Fruit fly (Drosophila melanogaster) whole organism, embryonic: ENCODE measurements around the gene CG31493.
A peak's percentile ranks its signal among the peaks of the same experiment; 100 is the strongest.

Experiments used
- Abd-B ChIP-seq: fragments of 200-800 bp; sonication (Bioruptor generic); optimal IDR thresholded peaks from 2 replicates; lab custom pipeline; 2018; ENCODE audit warnings: missing biosample characterization, mild to moderate bottlenecking, missing genetic modification characterization, moderate library complexity
- Ada2b ChIP-seq: fragments of 200-800 bp; sonication (Bioruptor generic); IDR thresholded peaks from 2 replicates; pipeline ENCODE4 v1.3.6; 2022; ENCODE audit warnings: missing biosample characterization, missing genetic modification characterization
- Bteb2 ChIP-seq: fragments of 200-800 bp; sonication (Bioruptor generic); optimal IDR thresholded peaks from 2 replicates; lab custom pipeline; 2016; ENCODE audit warnings: missing biosample characterization, missing genetic modification characterization
- CG11247 ChIP-seq: fragments of 200-800 bp; sonication (Bioruptor generic); IDR thresholded peaks from 2 replicates; pipeline ENCODE4 v1.3.6; 2022; ENCODE audit warnings: missing biosample characterization, missing genetic modification characterization
- CG11695 ChIP-seq: fragments of 200-800 bp; sonication (Bioruptor generic); IDR thresholded peaks from 3 replicates; pipeline ENCODE4 v1.3.6; 2022; ENCODE audit warnings: missing biosample characterization, missing genetic modification characterization
- CG12236 ChIP-seq: fragments of 200-800 bp; sonication (Bioruptor generic); optimal IDR thresholded peaks from 2 replicates; lab custom pipeline; 2016; ENCODE audit warnings: missing biosample characterization, missing genetic modification characterization
- CG1233 ChIP-seq: fragments of 200-800 bp; sonication (Bioruptor generic); optimal IDR thresholded peaks from 4 replicates; lab custom pipeline; 2018; ENCODE audit warnings: missing biosample characterization, mild to moderate bottlenecking, missing genetic modification characterization
- CG12659 ChIP-seq: fragments of 200-800 bp; sonication (Bioruptor generic); optimal IDR thresholded peaks from 3 replicates; lab custom pipeline; 2017; ENCODE audit warnings: mild to moderate bottlenecking, missing biosample characterization, missing genetic modification reagents, missing genetic modification characterization
- CG14050 ChIP-seq: fragments of 200-800 bp; sonication (Bioruptor generic); IDR thresholded peaks from 3 replicates; pipeline ENCODE4 v1.3.6; 2022; ENCODE audit warnings: missing biosample characterization, missing genetic modification characterization
- CG18619 ChIP-seq: fragments of 200-800 bp; sonication (Bioruptor generic); optimal IDR thresholded peaks from 3 replicates; lab custom pipeline; 2017; ENCODE audit warnings: missing biosample characterization, mild to moderate bottlenecking, missing genetic modification characterization
- CG2875 ChIP-seq: fragments of 200-800 bp; sonication (Bioruptor generic); optimal IDR thresholded peaks from 2 replicates; lab custom pipeline; 2017; ENCODE audit warnings: missing biosample characterization, mild to moderate bottlenecking, missing genetic modification characterization, missing genetic modification reagents
- CG31441 ChIP-seq: fragments of 200-800 bp; sonication (Bioruptor generic); IDR thresholded peaks from 2 replicates; pipeline ENCODE4 v1.3.6; 2022; ENCODE audit warnings: missing biosample characterization, missing genetic modification characterization
- CG32772 ChIP-seq: fragments of 200-800 bp; sonication (Bioruptor generic); IDR thresholded peaks from 2 replicates; pipeline ENCODE4 v1.3.6; 2022; ENCODE audit warnings: missing biosample characterization, missing genetic modification characterization
- CG4360 ChIP-seq: fragments of 200-800 bp; sonication (Bioruptor generic); IDR thresholded peaks from 2 replicates; pipeline ENCODE4 v1.3.6; 2022; ENCODE audit warnings: missing biosample characterization, missing genetic modification characterization
- CG4404 ChIP-seq: fragments of 200-800 bp; sonication (Bioruptor generic); IDR thresholded peaks from 2 replicates; pipeline ENCODE4 v1.3.6; 2022; ENCODE audit warnings: missing biosample characterization, missing genetic modification characterization
- CG4820 ChIP-seq: fragments of 200-800 bp; sonication (Bioruptor generic); optimal IDR thresholded peaks from 3 replicates; lab custom pipeline; 2016; ENCODE audit warnings: missing biosample characterization, missing genetic modification characterization
- CG7839 ChIP-seq: fragments of 200-800 bp; sonication (Bioruptor generic); optimal IDR thresholded peaks from 3 replicates; lab custom pipeline; 2018; ENCODE audit warnings: missing biosample characterization, mild to moderate bottlenecking, missing genetic modification characterization, moderate library complexity
- CG8478 ChIP-seq: fragments of >200 bp; optimal IDR thresholded peaks from 2 replicates; lab custom pipeline; 2018
- CG8765 ChIP-seq: fragments of 200-800 bp; sonication (Bioruptor generic); IDR thresholded peaks from 2 replicates; pipeline ENCODE4 v1.3.6; 2022; ENCODE audit warnings: missing biosample characterization, missing genetic modification characterization
- CG8944 ChIP-seq: fragments of 200-800 bp; sonication (Bioruptor generic); optimal IDR thresholded peaks from 3 replicates; lab custom pipeline; 2016; ENCODE audit warnings: missing biosample characterization, missing genetic modification characterization
- CHES-1-like ChIP-seq: fragments of 200-800 bp; sonication (Bioruptor generic); optimal IDR thresholded peaks from 2 replicates; lab custom pipeline; 2016; ENCODE audit warnings: missing biosample characterization, missing genetic modification characterization
- Camta ChIP-seq: fragments of 200-800 bp; sonication (Bioruptor generic); optimal IDR thresholded peaks from 2 replicates; lab custom pipeline; 2016; ENCODE audit warnings: missing biosample characterization, missing genetic modification characterization
- Dip2 ChIP-seq: fragments of 200-800 bp; sonication (Bioruptor generic); IDR thresholded peaks from 2 replicates; pipeline ENCODE4 v1.3.6; 2022; ENCODE audit warnings: missing biosample characterization, missing genetic modification characterization
- Dip3 ChIP-seq: fragments of 200-800 bp; sonication (Bioruptor generic); optimal IDR thresholded peaks from 3 replicates; lab custom pipeline; 2016; ENCODE audit warnings: missing biosample characterization, missing genetic modification characterization
- Doc2 ChIP-seq: fragments of 200-800 bp; sonication (Bioruptor generic); IDR thresholded peaks from 2 replicates; pipeline ENCODE4 v1.3.6; 2022; ENCODE audit warnings: missing biosample characterization, missing genetic modification characterization
- Ets97D ChIP-seq: fragments of 200-800 bp; sonication (Bioruptor generic); optimal IDR thresholded peaks from 3 replicates; lab custom pipeline; 2016; ENCODE audit warnings: missing biosample characterization, missing genetic modification characterization
- HLH4C ChIP-seq: fragments of 200-800 bp; sonication (Bioruptor generic); IDR thresholded peaks from 3 replicates; pipeline ENCODE4 v1.3.6; 2022; ENCODE audit warnings: missing biosample characterization, missing genetic modification characterization; ENCODE audit not compliant: partially characterized antibody
- Lim3 ChIP-seq: fragments of 200-800 bp; sonication (Bioruptor generic); IDR thresholded peaks from 2 replicates; pipeline ENCODE4 v1.3.6; 2022; ENCODE audit warnings: missing biosample characterization, missing genetic modification characterization
- Lpt ChIP-seq: fragments of >200 bp; optimal IDR thresholded peaks from 2 replicates; lab custom pipeline; 2018; ENCODE audit warnings: missing biosample characterization, missing genetic modification characterization
- Mes4 ChIP-seq: fragments of 200-800 bp; sonication (Bioruptor generic); optimal IDR thresholded peaks from 2 replicates; lab custom pipeline; 2016; ENCODE audit warnings: missing biosample characterization, missing genetic modification characterization
- NC2β ChIP-seq: fragments of 200-800 bp; sonication (Bioruptor generic); optimal IDR thresholded peaks from 2 replicates; lab custom pipeline; 2016; ENCODE audit warnings: missing biosample characterization, missing genetic modification characterization
- Oli ChIP-seq: fragments of 200-800 bp; sonication (Bioruptor generic); optimal IDR thresholded peaks from 2 replicates; lab custom pipeline; 2018; ENCODE audit warnings: missing biosample characterization, mild to moderate bottlenecking, missing genetic modification characterization, moderate library complexity
- Sin3A ChIP-seq: fragments of >200 bp; optimal IDR thresholded peaks from 2 replicates; lab custom pipeline; 2018
- Vsx1 ChIP-seq: fragments of 200-800 bp; sonication (Bioruptor generic); optimal IDR thresholded peaks from 2 replicates; lab custom pipeline; 2017; ENCODE audit warnings: missing biosample characterization, mild to moderate bottlenecking, missing genetic modification characterization, missing genetic modification reagents
- bcd ChIP-seq: fragments of 200-800 bp; sonication (Bioruptor generic); optimal IDR thresholded peaks from 2 replicates; lab custom pipeline; 2017; ENCODE audit warnings: missing biosample characterization, mild to moderate bottlenecking, missing genetic modification characterization
- bowl ChIP-seq: fragments of 200-800 bp; sonication (Bioruptor generic); IDR thresholded peaks from 2 replicates; pipeline ENCODE4 v1.3.6; 2022; ENCODE audit warnings: missing biosample characterization, missing genetic modification characterization
- br ChIP-seq: fragments of >200 bp; optimal IDR thresholded peaks from 2 replicates; lab custom pipeline; 2017
- dati ChIP-seq: fragments of 200-800 bp; sonication (Bioruptor generic); IDR thresholded peaks from 2 replicates; pipeline ENCODE4 v1.3.6; 2022; ENCODE audit warnings: missing biosample characterization, missing genetic modification characterization
- dmrt11E ChIP-seq: fragments of 200-800 bp; sonication (Bioruptor generic); optimal IDR thresholded peaks from 3 replicates; lab custom pipeline; 2018; ENCODE audit warnings: missing biosample characterization, mild to moderate bottlenecking, missing genetic modification characterization, moderate library complexity
- dmrt99B ChIP-seq: fragments of 200-800 bp; sonication (Bioruptor generic); optimal IDR thresholded peaks from 2 replicates; lab custom pipeline; 2018; ENCODE audit warnings: missing biosample characterization, mild to moderate bottlenecking, missing genetic modification characterization, moderate library complexity
- exex ChIP-seq: fragments of 200-800 bp; sonication (Bioruptor generic); optimal IDR thresholded peaks from 4 replicates; lab custom pipeline; 2018; ENCODE audit warnings: missing biosample characterization, mild to moderate bottlenecking, missing genetic modification characterization, moderate library complexity
- fru ChIP-seq: fragments of >200 bp; optimal IDR thresholded peaks from 2 replicates; lab custom pipeline; 2017
- gro ChIP-seq: fragments of 200-800 bp; sonication (Bioruptor generic); optimal IDR thresholded peaks from 2 replicates; lab custom pipeline; 2016; ENCODE audit warnings: missing biosample characterization, missing genetic modification characterization
- inv ChIP-seq: fragments of 200-800 bp; sonication (Bioruptor generic); IDR thresholded peaks from 2 replicates; pipeline ENCODE4 v1.3.6; 2022; ENCODE audit warnings: missing biosample characterization, missing genetic modification characterization; ENCODE audit not compliant: partially characterized antibody
- kay ChIP-seq: fragments of 200-800 bp; sonication (Bioruptor generic); optimal IDR thresholded peaks from 2 replicates; lab custom pipeline; 2016; ENCODE audit warnings: missing biosample characterization, missing genetic modification characterization
- mld ChIP-seq: fragments of 200-800 bp; sonication (Bioruptor generic); IDR thresholded peaks from 3 replicates; pipeline ENCODE4 v1.3.6; 2022; ENCODE audit warnings: missing biosample characterization, missing genetic modification characterization; ENCODE audit not compliant: partially characterized antibody
- org-1 ChIP-seq: fragments of 200-800 bp; sonication (Bioruptor generic); optimal IDR thresholded peaks from 2 replicates; lab custom pipeline; 2017; ENCODE audit warnings: missing biosample characterization, missing genetic modification characterization
- p53 ChIP-seq: fragments of 200-800 bp; sonication (Bioruptor generic); optimal IDR thresholded peaks from 2 replicates; lab custom pipeline; 2016; ENCODE audit warnings: missing biosample characterization, missing genetic modification characterization
- shn ChIP-seq: fragments of 200-800 bp; sonication (Bioruptor generic); optimal IDR thresholded peaks from 3 replicates; lab custom pipeline; 2016; ENCODE audit warnings: missing biosample characterization, missing genetic modification characterization
- toy ChIP-seq: fragments of 200-800 bp; sonication (Bioruptor generic); IDR thresholded peaks from 2 replicates; pipeline ENCODE4 v1.3.6; 2022; ENCODE audit warnings: missing biosample characterization, missing genetic modification characterization
- vfl ChIP-seq: fragments of 200-800 bp; sonication (Bioruptor generic); optimal IDR thresholded peaks from 2 replicates; lab custom pipeline; 2016; ENCODE audit warnings: missing biosample characterization, missing genetic modification characterization
- vvl ChIP-seq: fragments of 200-800 bp; sonication (Bioruptor generic); IDR thresholded peaks from 2 replicates; pipeline ENCODE4 v1.3.6; 2022; ENCODE audit warnings: missing biosample characterization, missing genetic modification characterization
- zf30C ChIP-seq: fragments of 200-800 bp; sonication (Bioruptor generic); optimal IDR thresholded peaks from 3 replicates; lab custom pipeline; 2018; ENCODE audit warnings: missing biosample characterization, mild to moderate bottlenecking, missing genetic modification characterization

The CG31493 gene

DNA sequence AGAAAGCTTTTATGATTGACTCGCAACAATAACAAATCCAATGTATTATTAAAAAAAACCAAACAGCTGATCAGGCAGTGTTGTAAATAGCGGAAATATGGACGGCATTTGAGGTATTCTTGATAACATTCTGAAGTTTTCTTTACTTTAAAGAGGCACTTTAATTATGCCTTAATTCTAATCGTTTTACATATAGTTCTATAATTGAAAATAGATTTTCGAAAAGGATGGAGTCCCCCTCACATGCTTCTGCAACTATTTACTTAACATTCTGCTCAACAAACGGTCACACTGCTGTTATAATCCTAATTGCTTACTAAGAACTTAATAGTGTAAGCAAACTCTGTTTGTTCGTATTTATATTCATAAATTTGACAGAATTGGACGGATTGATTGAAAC is 3.4 kb upstream of the CG31493 start, which contains the start of gene CG10068 (continued):
- TF ChIP-seq CG11247 (GFP tag; lab: Robert Waterston, UW) (peak; percentile 85), CG32772 (peak; percentile 88), zf30C (GFP tag; lab: Kevin White, UChicago) (peak; percentile 18), Oli (tag; lab: Kevin White, UChicago) (peak; percentile 72), vfl (peak; percentile 72), CHES-1-like (peak; percentile 92), NC2β (GFP tag; lab: Kevin White, UChicago) (peak; percentile 92), CG8944 (peak; percentile 83), bcd (peak; percentile 87), CG4820 (GFP tag; lab: Kevin White, UChicago) (peak; percentile 84), mld (no peak), CG4360 (GFP tag; lab: Robert Waterston, UW) (peak; percentile 68), fru (no peak), CG18619 (GFP tag; lab: Kevin White, UChicago) (peak; percentile 77), bowl (peak; percentile 87), dmrt99B (tag; lab: Kevin White, UChicago) (peak; percentile 87), p53 (peak; percentile 55), Sin3A (no peak), CG12236 (GFP tag; lab: Kevin White, UChicago) (peak; percentile 75), kay (GFP tag; lab: Kevin White, UChicago) (peak; percentile 78), gro (GFP tag; lab: Kevin White, UChicago) (peak; percentile 90), shn (peak; percentile 81), inv (GFP tag; lab: Robert Waterston, UW) (no peak), HLH4C (GFP tag; lab: Robert Waterston, UW) (no peak), CG11695 (GFP tag; lab: Robert Waterston, UW) (peak; percentile 93), CG7839 (peak; percentile 88), Lpt (GFP tag; lab: Kevin White, UChicago) (no peak), Vsx1 (peak; percentile 72), org-1 (GFP tag; lab: Kevin White, UChicago) (peak; percentile 73), Camta (GFP tag; lab: Kevin White, UChicago) (peak; percentile 83), dati (peak; percentile 88), Ada2b (GFP tag; lab: Robert Waterston, UW) (peak; percentile 88), Dip3 (GFP tag; lab: Kevin White, UChicago) (peak; percentile 88), Ets97D (GFP tag; lab: Kevin White, UChicago) (peak; percentile 87), exex (peak; percentile 85), br (lab: Kevin White, UChicago) (no peak), CG8478 (lab: Kevin White, UChicago) (no peak), CG12659 (peak; percentile 93), Lim3 (GFP tag; lab: Robert Waterston, UW) (peak; percentile 50; the same call in 1 of the 2 replicates), Dip2 (peak; percentile 40; the same call in 1 of the 2 replicates), CG4404 (GFP tag; lab: Robert Waterston, UW) (peak; percentile 83; the same call in 1 of the 2 replicates), Mes4 (GFP tag; lab: Kevin White, UChicago) (peak; percentile 85), CG1233 (GFP tag; lab: Kevin White, UChicago) (peak; percentile 84), Bteb2 (GFP tag; lab: Kevin White, UChicago) (peak; percentile 81), vvl (GFP tag; lab: Robert Waterston, UW) (peak; percentile 98), CG2875 (GFP tag; lab: Kevin White, UChicago) (peak; percentile 77), toy (GFP tag; lab: Robert Waterston, UW) (0 out of 2 replicates have a peak, but pooled peaks have one; percentile 41), Doc2 (GFP tag; lab: Robert Waterston, UW) (no peak), CG14050 (GFP tag; lab: Robert Waterston, UW) (peak; percentile 89), CG31441 (GFP tag; lab: Robert Waterston, UW) (peak; percentile 88), CG8765 (GFP tag; lab: Robert Waterston, UW) (peak; percentile 89), dmrt11E (tag; lab: Kevin White, UChicago) (peak; percentile 90), Abd-B (GFP tag; lab: Kevin White, UChicago) (peak; percentile 86)
